Worm (Caenorhabditis elegans) whole organism, young adult: ENCODE data around the gene str-204.

Experiments used
- B0019.2 ChIP-seq: fragments of 200-800 bp; sonication (Bioruptor generic); conservative IDR thresholded peaks from 2 replicates; pipeline ENCODE4 v1.3.6; 2022; ENCODE audit warnings: missing genetic modification reagents, missing genetic modification characterization, missing compliant biosample characterization
- F33H1.4 ChIP-seq: fragments of 200-800 bp; sonication (Bioruptor generic); IDR thresholded peaks from 2 replicates; pipeline ENCODE4 v1.3.6; 2022; ENCODE audit warnings: missing genetic modification reagents, missing genetic modification characterization, missing compliant biosample characterization
- F37B4.10 ChIP-seq: fragments of 200-800 bp; sonication (Bioruptor generic); IDR thresholded peaks from 2 replicates; pipeline ENCODE4 v1.3.6; 2022; ENCODE audit warnings: missing genetic modification characterization, missing compliant biosample characterization
- F39B2.1 ChIP-seq: fragments of 200-800 bp; sonication (Bioruptor generic); IDR thresholded peaks from 2 replicates; pipeline ENCODE4 v1.3.6; 2022; ENCODE audit warnings: missing genetic modification reagents, missing genetic modification characterization, missing compliant biosample characterization
- K11D2.4 ChIP-seq: fragments of 200-800 bp; sonication (Bioruptor generic); IDR thresholded peaks from 2 replicates; pipeline ENCODE4 v1.3.6; 2022; ENCODE audit warnings: missing genetic modification reagents, missing genetic modification characterization, missing compliant biosample characterization
- T07F8.4 ChIP-seq: sonication (generic microtip); optimal IDR thresholded peaks from 2 replicates; lab custom pipeline; 2016; ENCODE audit warnings: mild to moderate bottlenecking, missing genetic modification characterization, moderate library complexity, missing compliant biosample characterization
- T26A5.8 ChIP-seq: sonication (generic microtip); optimal IDR thresholded peaks from 2 replicates; lab custom pipeline; 2016; ENCODE audit warnings: missing genetic modification characterization, missing compliant biosample characterization
- Y53F4B.3 ChIP-seq: fragments of 200-800 bp; sonication (Bioruptor generic); IDR thresholded peaks from 2 replicates; pipeline ENCODE4 v1.3.6; 2022; ENCODE audit warnings: missing genetic modification reagents, missing genetic modification characterization, missing compliant biosample characterization
- Y53G8AR.9 ChIP-seq: fragments of 200-800 bp; sonication (Bioruptor generic); conservative IDR thresholded peaks from 2 replicates; pipeline ENCODE4 v1.3.6; 2022; ENCODE audit warnings: missing genetic modification reagents, missing genetic modification characterization, missing compliant biosample characterization
- Y79H2A.3 ChIP-seq: fragments of 200-800 bp; sonication (Bioruptor generic); conservative IDR thresholded peaks from 2 replicates; pipeline ENCODE4 v1.3.6; 2022; ENCODE audit warnings: missing genetic modification reagents, missing genetic modification characterization, missing compliant biosample characterization
- aptf-2 ChIP-seq: fragments of 200-800 bp; sonication (Bioruptor generic); conservative IDR thresholded peaks from 2 replicates; pipeline ENCODE4 v1.3.6; 2022; ENCODE audit warnings: missing genetic modification reagents, missing genetic modification characterization, missing compliant biosample characterization
- aptf-3 ChIP-seq: fragments of 200-800 bp; sonication (Bioruptor generic); IDR thresholded peaks from 2 replicates; pipeline ENCODE4 v1.3.6; 2022; ENCODE audit warnings: missing genetic modification characterization, missing compliant biosample characterization
- bed-2 ChIP-seq: fragments of 200-800 bp; sonication (Bioruptor generic); IDR thresholded peaks from 2 replicates; pipeline ENCODE4 v1.3.6; 2022; ENCODE audit warnings: missing genetic modification reagents, missing genetic modification characterization, missing compliant biosample characterization
- cebp-1 ChIP-seq, 2 experiments: fragments of 200-800 bp in 1 of 2; sonication (Bioruptor generic) in 1 of 2; sonication (generic microtip) in 1 of 2; IDR thresholded peaks in 1 of 2; optimal IDR thresholded peaks in 1 of 2; 2 replicates each; pipeline versions ENCODE4 v1.3.6 to Lab custom; 2017 to 2022; ENCODE audit warnings: missing compliant biosample characterization in 2 of 2, missing genetic modification characterization in 2 of 2, mild to moderate bottlenecking in 1 of 2, missing genetic modification reagents in 1 of 2, moderate library complexity in 1 of 2
- cebp-2 ChIP-seq: fragments of 200-800 bp; sonication (Bioruptor generic); IDR thresholded peaks from 2 replicates; pipeline ENCODE4 v1.3.6; 2022; ENCODE audit warnings: missing genetic modification characterization, missing compliant biosample characterization
- ceh-40 ChIP-seq: fragments of 200-800 bp; sonication (Bioruptor generic); IDR thresholded peaks from 2 replicates; pipeline ENCODE4 v1.3.6; 2022; ENCODE audit warnings: missing genetic modification characterization, missing compliant biosample characterization
- die-1 ChIP-seq: sonication (generic microtip); optimal IDR thresholded peaks from 2 replicates; lab custom pipeline; 2016; ENCODE audit warnings: missing genotype, mild to moderate bottlenecking, missing genetic modification characterization, missing compliant biosample characterization
- dpl-1 ChIP-seq: fragments of 150-350 bp; optimal IDR thresholded peaks from 2 replicates; lab custom pipeline; 2014; ENCODE audit warnings: missing biosample characterization, missing genetic modification reagents, missing genetic modification characterization
- efl-1 ChIP-seq: fragments of 150-350 bp; optimal IDR thresholded peaks from 2 replicates; lab custom pipeline; 2014; ENCODE audit warnings: missing biosample characterization, missing genetic modification reagents, missing genetic modification characterization
- egl-44 ChIP-seq: fragments of 200-800 bp; sonication (Bioruptor generic); IDR thresholded peaks from 2 replicates; pipeline ENCODE4 v1.3.6; 2022; ENCODE audit warnings: missing genetic modification reagents, missing genetic modification characterization, missing compliant biosample characterization
- egrh-3 ChIP-seq: fragments of 200-800 bp; sonication (Bioruptor generic); IDR thresholded peaks from 2 replicates; pipeline ENCODE4 v1.3.6; 2022; ENCODE audit warnings: missing genetic modification reagents, missing genetic modification characterization, missing compliant biosample characterization
- ekl-4 ChIP-seq: fragments of 200-800 bp; sonication (Bioruptor generic); IDR thresholded peaks from 2 replicates; pipeline ENCODE4 v1.3.6; 2022; ENCODE audit warnings: missing genetic modification reagents, missing genetic modification characterization, missing compliant biosample characterization
- gei-17 ChIP-seq: fragments of 200-800 bp; sonication (Bioruptor generic); optimal IDR thresholded peaks from 2 replicates; lab custom pipeline; 2018; ENCODE audit warnings: mild to moderate bottlenecking, missing genetic modification characterization, missing compliant biosample characterization
- him-1 ChIP-seq: sonication (generic microtip); optimal IDR thresholded peaks from 2 replicates; lab custom pipeline; 2016; ENCODE audit warnings: missing genotype, missing genetic modification reagents, missing genetic modification characterization, missing compliant biosample characterization
- hrde-1 ChIP-seq: sonication (generic microtip); optimal IDR thresholded peaks from 2 replicates; lab custom pipeline; 2016; ENCODE audit warnings: missing genetic modification characterization, mild to moderate bottlenecking, missing compliant biosample characterization, moderate library complexity, missing genotype, missing genetic modification reagents, borderline replicate concordance
- lin-26 ChIP-seq: fragments of 200-800 bp; sonication (Bioruptor generic); IDR thresholded peaks from 2 replicates; pipeline ENCODE4 v1.3.6; 2022; ENCODE audit warnings: missing genetic modification reagents, missing genetic modification characterization, missing compliant biosample characterization
- lin-54 ChIP-seq: fragments of 200-800 bp; sonication (Bioruptor generic); optimal IDR thresholded peaks from 2 replicates; lab custom pipeline; 2018; ENCODE audit warnings: mild to moderate bottlenecking, missing genetic modification characterization, missing compliant biosample characterization
- lir-1 ChIP-seq: fragments of 200-800 bp; sonication (Bioruptor generic); conservative IDR thresholded peaks from 2 replicates; pipeline ENCODE4 v1.3.6; 2022; ENCODE audit warnings: missing genetic modification reagents, missing genetic modification characterization, missing compliant biosample characterization
- lsl-1 ChIP-seq: fragments of 200-800 bp; sonication (Bioruptor generic); optimal IDR thresholded peaks from 2 replicates; lab custom pipeline; 2018; ENCODE audit warnings: mild to moderate bottlenecking, missing genetic modification characterization, moderate library complexity, missing compliant biosample characterization
- madf-10 ChIP-seq: sonication (generic microtip); optimal IDR thresholded peaks from 2 replicates; lab custom pipeline; 2016; ENCODE audit warnings: mild to moderate bottlenecking, missing genetic modification characterization, missing compliant biosample characterization
- madf-8 ChIP-seq: fragments of 200-800 bp; sonication (Bioruptor generic); conservative IDR thresholded peaks from 2 replicates; pipeline ENCODE4 v1.3.6; 2022; ENCODE audit warnings: missing genetic modification reagents, missing genetic modification characterization, missing compliant biosample characterization
- mcd-1 ChIP-seq: fragments of 200-800 bp; sonication (Bioruptor generic); IDR thresholded peaks from 2 replicates; pipeline ENCODE4 v1.3.6; 2022; ENCODE audit warnings: missing genetic modification reagents, missing genetic modification characterization, missing compliant biosample characterization
- mel-28 ChIP-seq: sonication (generic microtip); optimal IDR thresholded peaks from 2 replicates; lab custom pipeline; 2016; ENCODE audit warnings: borderline replicate concordance, mild to moderate bottlenecking, missing genetic modification characterization, missing compliant biosample characterization
- mxl-1 ChIP-seq: sonication (generic microtip); optimal IDR thresholded peaks from 2 replicates; lab custom pipeline; 2016; ENCODE audit warnings: missing genetic modification characterization, missing compliant biosample characterization
- nfya-1 ChIP-seq: sonication (generic microtip); optimal IDR thresholded peaks from 2 replicates; lab custom pipeline; 2017; ENCODE audit warnings: antibody characterized with exemption, missing compliant biosample characterization, missing genetic modification characterization, borderline replicate concordance; ENCODE audit not compliant: insufficient read depth
- nfya-2 ChIP-seq: fragments of 200-800 bp; sonication (Bioruptor generic); IDR thresholded peaks from 2 replicates; pipeline ENCODE4 v1.3.6; 2022; ENCODE audit warnings: missing genetic modification reagents, missing genetic modification characterization, missing compliant biosample characterization
- nhr-120 ChIP-seq: fragments of 200-800 bp; sonication (Bioruptor generic); IDR thresholded peaks from 2 replicates; pipeline ENCODE4 v1.3.6; 2022; ENCODE audit warnings: missing genetic modification characterization, missing compliant biosample characterization
- nhr-179 ChIP-seq: sonication (generic microtip); optimal IDR thresholded peaks from 2 replicates; lab custom pipeline; 2016; ENCODE audit warnings: mild to moderate bottlenecking, missing genetic modification characterization, missing compliant biosample characterization
- rec-8 ChIP-seq, 2 experiments: sonication (generic microtip); optimal IDR thresholded peaks; 2 replicates each; lab custom pipeline; 2016; ENCODE audit warnings: mild to moderate bottlenecking in 2 of 2, missing genetic modification characterization in 2 of 2, missing genetic modification reagents in 2 of 2, missing genotype in 2 of 2, missing biosample characterization in 1 of 2, missing compliant biosample characterization in 1 of 2, moderate library complexity in 1 of 2
- rpc-1 ChIP-seq, 2 experiments: fragments of 150-350 bp in 1 of 2; sonication (generic microtip) in 1 of 2; optimal IDR thresholded peaks; 2 replicates each; lab custom pipeline; 2014 to 2018; ENCODE audit warnings: missing biosample characterization in 1 of 2, missing genetic modification characterization in 1 of 2, missing genetic modification reagents in 1 of 2, missing genotype in 1 of 2
- snpc-1.1 ChIP-seq: sonication (generic microtip); optimal IDR thresholded peaks from 2 replicates; lab custom pipeline; 2017; ENCODE audit warnings: missing genetic modification characterization, mild to moderate bottlenecking, missing compliant biosample characterization, antibody characterized with exemption, moderate library complexity, missing genotype, missing genetic modification reagents; ENCODE audit not compliant: insufficient read depth
- snpc-4 ChIP-seq, 5 experiments: fragments of 150-350 bp in 1 of 5; sonication (generic microtip) in 4 of 5; optimal IDR thresholded peaks; 2 replicates each; lab custom pipeline; 2014 to 2018; ENCODE audit warnings: missing genetic modification characterization in 5 of 5, missing biosample characterization in 3 of 5, antibody characterized with exemption in 2 of 5, mild to moderate bottlenecking in 2 of 5, missing compliant biosample characterization in 2 of 5, missing genotype in 2 of 5, moderate library complexity in 2 of 5, missing genetic modification reagents in 1 of 5
- sptf-2 ChIP-seq: fragments of 200-800 bp; sonication (Bioruptor generic); optimal IDR thresholded peaks from 2 replicates; lab custom pipeline; 2018; ENCODE audit warnings: mild to moderate bottlenecking, missing genetic modification characterization, missing compliant biosample characterization
- zim-3 ChIP-seq: sonication (generic microtip); optimal IDR thresholded peaks from 2 replicates; lab custom pipeline; 2017; ENCODE audit warnings: mild to moderate bottlenecking, missing genetic modification characterization, moderate library complexity, missing compliant biosample characterization
- ztf-18 ChIP-seq: sonication (generic microtip); optimal IDR thresholded peaks from 2 replicates; lab custom pipeline; 2016; ENCODE audit warnings: missing genotype, mild to moderate bottlenecking, missing genetic modification characterization, missing compliant biosample characterization
- ztf-22 ChIP-seq: fragments of 200-800 bp; sonication (Bioruptor generic); optimal IDR thresholded peaks from 2 replicates; lab custom pipeline; 2018; ENCODE audit warnings: mild to moderate bottlenecking, missing genetic modification characterization, moderate library complexity, missing compliant biosample characterization

The str-204 gene

ce11 chrV:7196498-7196966 is 37.0 kb downstream of the str-204 start, which contains the start of gene F09G2.2 (continued):
- TF ChIP-seq dpl-1 (GFP tag; lab: Kevin White, UChicago) (peak; percentile 90), ekl-4 (GFP tag; lab: Robert Waterston, UW) (peak; percentile 96), bed-2 (no peak), F33H1.4 (GFP tag; lab: Robert Waterston, UW) (peak; percentile 79), lin-54 (GFP tag; lab: Kevin White, UChicago) (peak; percentile 93), T07F8.4 (tag; lab: Kevin White, UChicago) (no peak), snpc-4 (GFP tag; optimal IDR thresholded peaks at IDR 0.05; lab: Kevin White, UChicago) (no peak), snpc-4 (tag; optimal IDR thresholded peaks at IDR 0.05; lab: Kevin White, UChicago) (peak; percentile 34 to 78 (median 70)), egrh-3 (GFP tag; lab: Robert Waterston, UW) (peak; percentile 58), nhr-179 (tag; lab: Kevin White, UChicago) (no peak), mxl-1 (tag; lab: Kevin White, UChicago) (peak; percentile 5), Y53G8AR.9 (peak; percentile 92), ceh-40 (no peak), cebp-2 (GFP tag; lab: Robert Waterston, UW) (no peak), mcd-1 (GFP tag; lab: Robert Waterston, UW) (peak; percentile 85), nhr-120 (GFP tag; lab: Robert Waterston, UW) (no peak), lir-1 (peak; percentile 84), die-1 (tag; lab: Kevin White, UChicago) (no peak), aptf-3 (GFP tag; lab: Robert Waterston, UW) (no peak), madf-10 (tag; lab: Kevin White, UChicago) (peak; percentile 78), rpc-1 (optimal IDR thresholded peaks at IDR 0.05; lab: Kevin White, UChicago) (no peak), rpc-1 (tag; optimal IDR thresholded peaks at IDR 0.05; lab: Kevin White, UChicago) (no peak), F39B2.1 (GFP tag; lab: Robert Waterston, UW) (no peak), aptf-2 (GFP tag; lab: Robert Waterston, UW) (no peak), hrde-1 (tag; lab: Kevin White, UChicago) (peak; percentile 14), sptf-2 (GFP tag; lab: Kevin White, UChicago) (no peak), Y79H2A.3 (GFP tag; lab: Robert Waterston, UW) (no peak), gei-17 (GFP tag; lab: Kevin White, UChicago) (peak; percentile 42), efl-1 (GFP tag; lab: Kevin White, UChicago) (peak; percentile 88), ztf-22 (peak; percentile 2), lsl-1 (GFP tag; lab: Kevin White, UChicago) (peak; percentile 80), egl-44 (GFP tag; lab: Robert Waterston, UW) (peak; percentile 52; the same call in 1 of the 2 replicates), F37B4.10 (no peak), ztf-18 (peak; percentile 70), nfya-2 (GFP tag; lab: Robert Waterston, UW) (no peak), mel-28 (no peak), cebp-1 (GFP tag; IDR thresholded peaks at IDR 0.05; lab: Robert Waterston, UW) (peak; percentile 78), cebp-1 (tag; optimal IDR thresholded peaks at IDR 0.05; lab: Kevin White, UChicago) (peak; percentile 91), him-1 (tag; lab: Kevin White, UChicago) (peak; percentile 55), nfya-1 (no peak), B0019.2 (0 out of 2 replicates have a peak, but pooled peaks have one; percentile 53), zim-3 (tag; lab: Kevin White, UChicago) (no peak), snpc-1.1 (tag; lab: Kevin White, UChicago) (peak; percentile 56), T26A5.8 (no peak), K11D2.4 (GFP tag; lab: Robert Waterston, UW) (peak; percentile 72), Y53F4B.3 (GFP tag; lab: Robert Waterston, UW) (0 out of 2 replicates have a peak, but pooled peaks have one; percentile 10), madf-8 (GFP tag; lab: Robert Waterston, UW) (peak; percentile 82), lin-26 (no peak), rec-8 (tag; optimal IDR thresholded peaks at IDR 0.05; lab: Kevin White, UChicago) (no peak)
